Fruit fly (Drosophila melanogaster) whole organism, embryonic: ENCODE data around the gene Mtp.

Experiments used
- ATbp ChIP-seq: fragments of 200-800 bp; sonication (Bioruptor generic); optimal IDR thresholded peaks from 2 replicates; lab custom pipeline; 2017; ENCODE audit warnings: missing biosample characterization, mild to moderate bottlenecking, missing genetic modification characterization, missing genetic modification reagents
- Atf3 ChIP-seq: fragments of 200-800 bp; sonication (Bioruptor generic); optimal IDR thresholded peaks from 3 replicates; lab custom pipeline; 2016; ENCODE audit warnings: missing biosample characterization, missing genetic modification characterization
- Awh ChIP-seq: fragments of 200-800 bp; sonication (Bioruptor generic); IDR thresholded peaks from 2 replicates; pipeline ENCODE4, ENCODE4 v1.3.6; 2022; ENCODE audit warnings: missing biosample characterization, missing genetic modification characterization
- CG10209 ChIP-seq: fragments of 200-800 bp; sonication (Bioruptor generic); optimal IDR thresholded peaks from 3 replicates; lab custom pipeline; 2017; ENCODE audit warnings: missing biosample characterization, mild to moderate bottlenecking, missing genetic modification characterization, missing genetic modification reagents
- CG1024 ChIP-seq: fragments of 200-800 bp; sonication (Bioruptor generic); IDR thresholded peaks from 2 replicates; pipeline ENCODE4 v1.3.6; 2022; ENCODE audit warnings: missing biosample characterization, missing genetic modification characterization
- CG10543 ChIP-seq: fragments of 200-800 bp; sonication (Bioruptor generic); optimal IDR thresholded peaks from 3 replicates; lab custom pipeline; 2017; ENCODE audit warnings: missing biosample characterization, mild to moderate bottlenecking, missing genetic modification characterization, moderate library complexity
- CG11085 ChIP-seq: fragments of 200-800 bp; sonication (Bioruptor generic); IDR thresholded peaks from 2 replicates; pipeline ENCODE4 v1.3.6; 2022; ENCODE audit warnings: missing biosample characterization, missing genetic modification characterization
- CG11093 ChIP-seq: fragments of 200-800 bp; sonication (Bioruptor generic); IDR thresholded peaks from 3 replicates; pipeline ENCODE4 v1.3.6; 2022; ENCODE audit warnings: missing biosample characterization, missing genetic modification characterization
- CG11456 ChIP-seq: fragments of 200-800 bp; sonication (Bioruptor generic); IDR thresholded peaks from 3 replicates; pipeline ENCODE4 v1.3.6; 2022; ENCODE audit warnings: missing biosample characterization, missing genetic modification characterization
- CG11723 ChIP-seq: fragments of 200-800 bp; sonication (Bioruptor generic); optimal IDR thresholded peaks from 2 replicates; lab custom pipeline; 2017; ENCODE audit warnings: missing biosample characterization, mild to moderate bottlenecking, missing genetic modification characterization
- CG12299 ChIP-seq: fragments of 200-800 bp; sonication (Bioruptor generic); optimal IDR thresholded peaks from 2 replicates; lab custom pipeline; 2018; ENCODE audit warnings: missing biosample characterization, mild to moderate bottlenecking, missing genetic modification characterization
- CG12942 ChIP-seq: fragments of 200-800 bp; sonication (Bioruptor generic); optimal IDR thresholded peaks from 3 replicates; lab custom pipeline; 2016; ENCODE audit warnings: missing biosample characterization, missing genetic modification characterization
- CG14710 ChIP-seq: fragments of 200-800 bp; sonication (Bioruptor generic); optimal IDR thresholded peaks from 3 replicates; lab custom pipeline; 2019; ENCODE audit warnings: missing biosample characterization, mild to moderate bottlenecking, missing genetic modification characterization, moderate library complexity
- CG14965 ChIP-seq: fragments of 200-800 bp; sonication (Bioruptor generic); optimal IDR thresholded peaks from 2 replicates; lab custom pipeline; 2016; ENCODE audit warnings: missing biosample characterization, missing genetic modification characterization, borderline replicate concordance
- CG15269 ChIP-seq: fragments of 200-800 bp; sonication (Bioruptor generic); optimal IDR thresholded peaks from 2 replicates; lab custom pipeline; 2018; ENCODE audit warnings: missing biosample characterization, mild to moderate bottlenecking, missing genetic modification characterization, moderate library complexity
- CG16863 ChIP-seq: fragments of 200-800 bp; sonication (Bioruptor generic); optimal IDR thresholded peaks from 3 replicates; lab custom pipeline; 2016; ENCODE audit warnings: missing biosample characterization, missing genetic modification characterization
- CG2202 ChIP-seq: fragments of 200-800 bp; sonication (Bioruptor generic); optimal IDR thresholded peaks from 2 replicates; lab custom pipeline; 2018; ENCODE audit warnings: missing biosample characterization, mild to moderate bottlenecking, missing genetic modification characterization
- CG31388 ChIP-seq: fragments of 200-800 bp; sonication (Bioruptor generic); optimal IDR thresholded peaks from 2 replicates; lab custom pipeline; 2016; ENCODE audit warnings: missing biosample characterization, missing genetic modification characterization
- CG34422 ChIP-seq: fragments of 200-800 bp; sonication (Bioruptor generic); IDR thresholded peaks from 3 replicates; pipeline ENCODE4 v1.3.6; 2022; ENCODE audit warnings: missing biosample characterization, missing genetic modification characterization
- CG7357 ChIP-seq: fragments of 200-800 bp; sonication (Bioruptor generic); IDR thresholded peaks from 3 replicates; pipeline ENCODE4 v1.3.6; 2022; ENCODE audit warnings: missing biosample characterization, missing genetic modification characterization
- CG8478 ChIP-seq: fragments of >200 bp; optimal IDR thresholded peaks from 2 replicates; lab custom pipeline; 2018
- CG8944 ChIP-seq: fragments of 200-800 bp; sonication (Bioruptor generic); optimal IDR thresholded peaks from 3 replicates; lab custom pipeline; 2016; ENCODE audit warnings: missing biosample characterization, missing genetic modification characterization
- CG9437 ChIP-seq: fragments of 200-800 bp; sonication (Bioruptor generic); optimal IDR thresholded peaks from 2 replicates; lab custom pipeline; 2018; ENCODE audit warnings: missing biosample characterization, mild to moderate bottlenecking, missing genetic modification characterization
- CG9876 ChIP-seq: fragments of 200-800 bp; sonication (Bioruptor generic); optimal IDR thresholded peaks from 2 replicates; lab custom pipeline; 2016; ENCODE audit warnings: missing biosample characterization, missing genetic modification characterization
- D19B ChIP-seq: fragments of 200-800 bp; sonication (Bioruptor generic); optimal IDR thresholded peaks from 2 replicates; lab custom pipeline; 2017; ENCODE audit warnings: missing biosample characterization, mild to moderate bottlenecking, missing genetic modification characterization
- E2f2 ChIP-seq: fragments of 200-800 bp; sonication (Bioruptor generic); IDR thresholded peaks from 2 replicates; pipeline ENCODE4 v1.3.6; 2022; ENCODE audit warnings: missing biosample characterization, missing genetic modification characterization
- Gug ChIP-seq: fragments of 200-800 bp; sonication (Bioruptor generic); IDR thresholded peaks from 4 replicates; pipeline ENCODE4 v1.3.6; 2022; ENCODE audit warnings: missing biosample characterization, missing genetic modification characterization
- HHEX ChIP-seq: fragments of 200-800 bp; sonication (Bioruptor generic); optimal IDR thresholded peaks from 3 replicates; lab custom pipeline; 2017; ENCODE audit warnings: missing biosample characterization, mild to moderate bottlenecking, missing genetic modification characterization, missing genetic modification reagents
- HLH3B ChIP-seq: fragments of 200-800 bp; sonication (Bioruptor generic); IDR thresholded peaks from 2 replicates; pipeline ENCODE4 v1.3.6; 2022; ENCODE audit warnings: missing biosample characterization, missing genetic modification characterization
- Lpt ChIP-seq: fragments of >200 bp; optimal IDR thresholded peaks from 2 replicates; lab custom pipeline; 2018; ENCODE audit warnings: missing biosample characterization, missing genetic modification characterization
- Med ChIP-seq: fragments of 200-800 bp; sonication (Bioruptor generic); peaks from one replicate; lab custom pipeline; 2016; ENCODE audit warnings: missing biosample characterization, missing genetic modification characterization, mild to moderate bottlenecking, inconsistent platforms, moderate library complexity
- Ptx1 ChIP-seq: fragments of 200-800 bp; sonication (Bioruptor generic); IDR thresholded peaks from 2 replicates; pipeline ENCODE4 v1.3.6; 2022; ENCODE audit warnings: missing biosample characterization, missing genetic modification characterization
- Scr ChIP-seq: fragments of 200-800 bp; sonication (Bioruptor generic); IDR thresholded peaks from 2 replicates; pipeline ENCODE4 v1.3.6; 2022; ENCODE audit warnings: missing biosample characterization, missing genetic modification characterization; ENCODE audit not compliant: partially characterized antibody
- TFAM ChIP-seq: fragments of 200-800 bp; sonication (Bioruptor generic); optimal IDR thresholded peaks from 2 replicates; lab custom pipeline; 2017; ENCODE audit warnings: missing biosample characterization, missing genetic modification characterization, inconsistent platforms
- cas ChIP-seq: fragments of 200-800 bp; sonication (Bioruptor generic); IDR thresholded peaks from 2 replicates; pipeline ENCODE4 v1.3.6; 2022; ENCODE audit warnings: missing biosample characterization, missing genetic modification characterization
- chif ChIP-seq, 2 experiments: fragments of 200-800 bp; sonication (Bioruptor generic); optimal IDR thresholded peaks; 3 replicates each; lab custom pipeline; 2016; ENCODE audit warnings: missing biosample characterization in 2 of 2, missing genetic modification characterization in 2 of 2
- chinmo ChIP-seq: fragments of 200-800 bp; sonication (Bioruptor generic); IDR thresholded peaks from 4 replicates; pipeline ENCODE4 v1.3.6; 2022; ENCODE audit warnings: missing biosample characterization, missing genetic modification characterization; ENCODE audit not compliant: partially characterized antibody
- crp ChIP-seq, 2 experiments: fragments of 200-800 bp; sonication (Bioruptor generic); optimal IDR thresholded peaks; 2 replicates in 1 of 2; 3 replicates in 1 of 2; lab custom pipeline; 2017; ENCODE audit warnings: missing biosample characterization in 2 of 2, missing genetic modification characterization in 2 of 2, mild to moderate bottlenecking in 1 of 2, moderate library complexity in 1 of 2
- dysf ChIP-seq: fragments of 200-800 bp; sonication (Bioruptor generic); IDR thresholded peaks from 3 replicates; pipeline ENCODE4 v1.3.6; 2022; ENCODE audit warnings: missing biosample characterization, missing genetic modification characterization
- fru ChIP-seq: fragments of >200 bp; optimal IDR thresholded peaks from 2 replicates; lab custom pipeline; 2017
- fu2 ChIP-seq: fragments of 200-800 bp; sonication (Bioruptor generic); optimal IDR thresholded peaks from 2 replicates; lab custom pipeline; 2016; ENCODE audit warnings: missing biosample characterization, missing genetic modification characterization
- gfzf ChIP-seq: fragments of 200-800 bp; sonication (Bioruptor generic); optimal IDR thresholded peaks from 2 replicates; lab custom pipeline; 2016; ENCODE audit warnings: missing biosample characterization, mild to moderate bottlenecking, missing genetic modification characterization, moderate library complexity
- hbn ChIP-seq: fragments of 200-800 bp; sonication (Bioruptor generic); IDR thresholded peaks from 2 replicates; pipeline ENCODE4 v1.3.6; 2022; ENCODE audit warnings: missing biosample characterization, missing genetic modification characterization; ENCODE audit not compliant: partially characterized antibody
- klu ChIP-seq: fragments of 200-800 bp; sonication (Bioruptor generic); IDR thresholded peaks from 2 replicates; pipeline ENCODE4 v1.3.6; 2022; ENCODE audit warnings: missing biosample characterization, missing genetic modification characterization
- lov ChIP-seq, 2 experiments: fragments of 200-800 bp in 1 of 2; fragments of >200 bp in 1 of 2; sonication (Bioruptor generic) in 1 of 2; IDR thresholded peaks in 1 of 2; optimal IDR thresholded peaks in 1 of 2; 2 replicates in 1 of 2; 3 replicates in 1 of 2; pipeline versions ENCODE4 v1.3.6 to Lab custom; 2017 to 2022; ENCODE audit warnings: missing biosample characterization in 1 of 2, missing genetic modification characterization in 1 of 2
- nom ChIP-seq: fragments of 200-800 bp; sonication (Bioruptor generic); optimal IDR thresholded peaks from 2 replicates; lab custom pipeline; 2017; ENCODE audit warnings: missing biosample characterization, missing genetic modification characterization, mild to moderate bottlenecking, moderate library complexity, missing genetic modification reagents
- psq ChIP-seq: fragments of 200-800 bp; sonication (Bioruptor generic); optimal IDR thresholded peaks from 2 replicates; lab custom pipeline; 2017; ENCODE audit warnings: missing biosample characterization, missing genetic modification characterization
- salm ChIP-seq: fragments of 200-800 bp; sonication (Bioruptor generic); optimal IDR thresholded peaks from 2 replicates; lab custom pipeline; 2018; ENCODE audit warnings: missing biosample characterization, mild to moderate bottlenecking, missing genetic modification characterization
- schlank ChIP-seq: fragments of 200-800 bp; sonication (Bioruptor generic); optimal IDR thresholded peaks from 2 replicates; lab custom pipeline; 2018; ENCODE audit warnings: missing biosample characterization, mild to moderate bottlenecking, missing genetic modification characterization
- zen2 ChIP-seq: fragments of 200-800 bp; sonication (Bioruptor generic); IDR thresholded peaks from 3 replicates; pipeline ENCODE4 v1.3.6; 2022; ENCODE audit warnings: missing biosample characterization, missing genetic modification characterization; ENCODE audit not compliant: partially characterized antibody

Gene Mtp

dm6 chr2L:20944886-20945558 lies 22.3 kb upstream of the Mtp start (continued):
- TF ChIP-seq CG14965 (GFP tag; lab: Kevin White, UChicago) (no peak), CG31388 (GFP tag; lab: Kevin White, UChicago) (no peak), klu (GFP tag; lab: Robert Waterston, UW) (0 out of 2 replicates have a peak, but pooled peaks have one; percentile 12), nom (GFP tag; lab: Kevin White, UChicago) (no peak), crp (GFP tag; optimal IDR thresholded peaks at IDR 0.05; lab: Kevin White, UChicago) (no peak), CG7357 (GFP tag; lab: Robert Waterston, UW) (0 out of 3 replicates have a peak, but pooled peaks have one; percentile 14), CG15269 (tag; lab: Kevin White, UChicago) (peak; percentile 42), fru (lab: Kevin White, UChicago) (no peak), ATbp (GFP tag; lab: Kevin White, UChicago) (peak; percentile 77), CG11456 (no peak), CG12299 (tag; lab: Kevin White, UChicago) (no peak), CG2202 (tag; lab: Kevin White, UChicago) (peak; percentile 18), CG9876 (GFP tag; lab: Kevin White, UChicago) (no peak), CG10209 (GFP tag; lab: Kevin White, UChicago) (peak; percentile 24), dysf (peak; percentile 57), CG10543 (GFP tag; lab: Kevin White, UChicago) (no peak), Atf3 (GFP tag; lab: Kevin White, UChicago) (peak; percentile 24), CG11085 (GFP tag; lab: Robert Waterston, UW) (no peak), CG11723 (no peak), CG11093 (GFP tag; lab: Robert Waterston, UW) (no peak), CG12942 (no peak), CG34422 (no peak), HLH3B (no peak), salm (no peak), CG1024 (GFP tag; lab: Robert Waterston, UW) (no peak), psq (GFP tag; lab: Kevin White, UChicago) (no peak), CG9437 (peak; percentile 32), E2f2 (no peak), Lpt (GFP tag; lab: Kevin White, UChicago) (no peak), fu2 (GFP tag; lab: Kevin White, UChicago) (no peak), HHEX (GFP tag; lab: Kevin White, UChicago) (peak; percentile 34), CG8478 (lab: Kevin White, UChicago) (no peak), cas (GFP tag; lab: Robert Waterston, UW) (no peak), chinmo (no peak), CG8944 (GFP tag; lab: Kevin White, UChicago) (peak; percentile 27), Med (GFP tag; lab: Kevin White, UChicago) (peak; percentile 87), Gug (GFP tag; lab: Robert Waterston, UW) (no peak), zen2 (GFP tag; lab: Robert Waterston, UW) (no peak), CG14710 (tag; lab: Kevin White, UChicago) (peak; percentile 67), Ptx1 (peak; percentile 47), Awh (no peak), lov (optimal IDR thresholded peaks at IDR 0.05; lab: Kevin White, UChicago) (no peak), lov (GFP tag; IDR thresholded peaks at IDR 0.05; lab: Robert Waterston, UW) (no peak), hbn (GFP tag; lab: Robert Waterston, UW) (no peak), Scr (GFP tag; lab: Robert Waterston, UW) (no peak), CG16863 (GFP tag; lab: Kevin White, UChicago) (peak; percentile 39), gfzf (GFP tag; lab: Kevin White, UChicago) (peak; percentile 10), TFAM (GFP tag; lab: Kevin White, UChicago) (no peak), chif (GFP tag; optimal IDR thresholded peaks at IDR 0.05; lab: Kevin White, UChicago) (peak; percentile 39 to 64), schlank (tag; lab: Kevin White, UChicago) (no peak), D19B (no peak)
